Worm (Caenorhabditis elegans): ENCODE results near the gene acl-12.

The acl-12 gene

DNA sequence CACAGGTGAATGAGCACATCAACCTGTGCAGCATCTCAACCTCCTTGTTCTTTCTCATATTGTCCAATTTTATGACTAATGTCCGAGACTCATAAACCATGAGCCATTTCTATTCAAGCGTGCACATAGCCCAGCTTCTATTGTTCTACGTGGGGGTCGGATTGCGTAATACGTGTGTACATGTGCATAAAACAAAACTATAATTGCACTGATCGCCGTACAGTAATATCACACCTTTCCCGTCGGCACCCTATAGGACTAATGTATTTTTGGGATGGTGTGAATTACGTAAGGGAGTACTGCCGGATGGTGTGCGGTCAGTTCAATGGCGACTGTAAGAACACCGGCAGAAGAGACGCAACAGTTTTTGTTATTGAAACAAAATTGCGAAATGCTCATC lies 27.5 kb upstream of the acl-12 start:
- no peak for TF ChIP-seq nhr-129 (tag; optimal IDR thresholded peaks at IDR 0.05)
- no peak for TF ChIP-seq dmd-4 (tag; optimal IDR thresholded peaks at IDR 0.05)
- TF ChIP-seq ztf-11 (tag; optimal IDR thresholded peaks at IDR 0.05), result no peak
- no peak for TF ChIP-seq nhr-237 (tag; optimal IDR thresholded peaks at IDR 0.05)
- no peak for TF ChIP-seq ZK546.5 (tag; optimal IDR thresholded peaks at IDR 0.05)
- no peak for TF ChIP-seq unc-62 (GFP tag; optimal IDR thresholded peaks at IDR 0.05)
- no peak for TF ChIP-seq zag-1 (tag; optimal IDR thresholded peaks at IDR 0.05)
- no peak for TF ChIP-seq lin-39 (tag; optimal IDR thresholded peaks at IDR 0.05)
- no peak for TF ChIP-seq ztf-1 (GFP tag; conservative IDR thresholded peaks at IDR 0.05)
- TF ChIP-seq nhr-12 (tag; optimal IDR thresholded peaks at IDR 0.05), result no peak
- TF ChIP-seq elt-1 (tag; optimal IDR thresholded peaks at IDR 0.05), result no peak
- no peak for TF ChIP-seq gmeb-1 (tag; optimal IDR thresholded peaks at IDR 0.05)
- TF ChIP-seq nhr-23 (tag; optimal IDR thresholded peaks at IDR 0.05), result no peak
- TF ChIP-seq unc-39 (tag; optimal IDR thresholded peaks at IDR 0.05), result no peak
- no peak for TF ChIP-seq nhr-11 (tag; optimal IDR thresholded peaks at IDR 0.05)
- TF ChIP-seq snpc-4 (tag; optimal IDR thresholded peaks at IDR 0.05), result no peak
- TF ChIP-seq ceh-16 (tag; optimal IDR thresholded peaks at IDR 0.05), result no peak
- no peak for TF ChIP-seq C34F6.9 (tag; optimal IDR thresholded peaks at IDR 0.05)
- TF ChIP-seq mbf-1 (tag; optimal IDR thresholded peaks at IDR 0.05), result no peak

DNA sequence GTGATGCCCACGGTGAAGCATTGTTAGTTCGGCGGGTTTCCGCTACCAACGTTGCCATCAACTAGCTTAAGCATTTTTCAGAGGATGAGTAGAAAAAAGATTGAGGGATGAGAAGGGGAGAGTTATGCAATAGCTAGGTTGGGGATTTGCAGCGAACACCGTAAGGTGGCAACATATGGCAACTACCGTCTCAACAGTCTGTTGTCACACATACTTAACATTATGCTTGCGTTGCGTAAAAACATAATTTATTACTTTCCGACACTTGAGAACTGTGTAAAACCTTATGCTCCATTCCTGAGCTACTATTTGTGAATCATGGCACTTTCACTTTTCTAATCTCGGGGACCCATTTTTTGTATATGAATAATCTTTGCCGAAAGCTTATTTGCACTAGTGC lies 24.3 kb upstream of the acl-12 start:
- TF ChIP-seq elt-1 (tag; optimal IDR thresholded peaks at IDR 0.05), result no peak
- no peak for TF ChIP-seq ceh-82 (tag; optimal IDR thresholded peaks at IDR 0.05)
- TF ChIP-seq unc-62 (GFP tag; optimal IDR thresholded peaks at IDR 0.05), result no peak
- no peak for TF ChIP-seq C34F6.9 (tag; optimal IDR thresholded peaks at IDR 0.05)
- TF ChIP-seq mdl-1 (tag; optimal IDR thresholded peaks at IDR 0.05), result no peak
- no peak for TF ChIP-seq nhr-23 (tag; optimal IDR thresholded peaks at IDR 0.05)
- TF ChIP-seq zag-1 (tag; optimal IDR thresholded peaks at IDR 0.05), result no peak

DNA sequence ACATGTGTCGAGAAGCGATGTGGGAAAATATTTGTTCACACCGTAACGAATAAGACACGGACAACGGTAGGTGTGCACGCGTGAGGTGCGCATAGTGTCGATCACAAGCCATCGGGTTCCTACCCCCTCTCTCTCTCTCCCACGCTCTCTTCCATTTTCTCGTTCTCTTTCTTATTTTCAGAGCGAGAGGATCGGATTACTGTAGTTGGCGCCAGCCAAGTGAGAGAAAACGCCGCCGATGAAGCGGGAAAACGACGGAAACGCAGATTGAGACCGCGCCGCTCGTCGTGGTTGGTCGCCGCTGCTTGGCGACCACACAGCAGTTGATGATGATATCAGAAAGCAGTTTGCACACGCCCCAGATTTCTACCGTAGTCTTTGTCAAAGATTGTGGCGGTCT lies 22.0 kb upstream of the acl-12 start:
- TF ChIP-seq nhr-129 (tag; optimal IDR thresholded peaks at IDR 0.05), result peak; percentile 3
- TF ChIP-seq F13H6.1 (tag; optimal IDR thresholded peaks at IDR 0.05), result peak; percentile 20
- TF ChIP-seq peb-1 (tag; optimal IDR thresholded peaks at IDR 0.05), result no peak
- TF ChIP-seq lsy-2 (tag; optimal IDR thresholded peaks at IDR 0.05), result peak in 1 of 2 experiments; percentile 9
- no peak for TF ChIP-seq unc-55 (GFP tag; optimal IDR thresholded peaks at IDR 0.05)
- no peak for TF ChIP-seq nhr-25 (tag; optimal IDR thresholded peaks at IDR 0.05)
- TF ChIP-seq zag-1 (tag; optimal IDR thresholded peaks at IDR 0.05), result no peak

DNA sequence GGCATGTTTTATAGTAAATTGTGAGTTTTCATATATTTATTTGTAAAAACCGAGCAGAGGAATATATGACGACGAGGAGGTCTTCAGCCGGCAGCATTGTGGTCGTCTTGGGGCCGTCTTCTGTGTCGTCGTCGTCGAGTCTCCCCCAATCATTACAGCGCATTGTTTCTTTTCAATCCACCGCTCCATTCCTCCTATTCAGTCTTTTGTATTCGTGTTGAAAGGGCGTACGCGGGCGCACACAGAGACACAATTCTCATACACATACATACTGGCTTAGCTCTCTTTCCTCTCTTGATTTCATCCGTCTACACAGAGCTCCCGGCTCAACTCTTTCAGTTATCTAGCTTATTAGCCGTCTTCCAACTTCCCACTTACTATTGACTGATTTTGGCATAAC lies 21.3 kb upstream of the acl-12 start, which contains the start of gene sox-2:
TSS of gene sox-2 (minus strand) at position 100 of the 400 bp plus-strand sequence.
- TF ChIP-seq ZK546.5 (tag; optimal IDR thresholded peaks at IDR 0.05) (no peak), aly-2 (tag; optimal IDR thresholded peaks at IDR 0.05) (no peak), Y55F3AM.14 (GFP tag; optimal IDR thresholded peaks at IDR 0.05) (no peak), blmp-1 (tag; optimal IDR thresholded peaks at IDR 0.05; ENCODE audit: insufficient read depth) (no peak), ceh-82 (tag; optimal IDR thresholded peaks at IDR 0.05) (no peak), sem-4 (tag; optimal IDR thresholded peaks at IDR 0.05) (no peak), nhr-23 (tag; optimal IDR thresholded peaks at IDR 0.05) (no peak), lin-13 (GFP tag; optimal IDR thresholded peaks at IDR 0.05) (no peak), elt-3 (tag; optimal IDR thresholded peaks at IDR 0.05) (no peak), mdl-1 (tag; optimal IDR thresholded peaks at IDR 0.05) (no peak), ceh-16 (tag; optimal IDR thresholded peaks at IDR 0.05) (no peak), nhr-129 (tag; optimal IDR thresholded peaks at IDR 0.05) (no peak), nhr-237 (tag; optimal IDR thresholded peaks at IDR 0.05) (no peak), F13H6.1 (tag; optimal IDR thresholded peaks at IDR 0.05) (no peak), sma-3 (GFP tag; optimal IDR thresholded peaks at IDR 0.05) (no peak), skn-1 (tag; optimal IDR thresholded peaks at IDR 0.05) (no peak), sma-9 (GFP tag; optimal IDR thresholded peaks at IDR 0.05) (no peak), sma-9 (tag; optimal IDR thresholded peaks at IDR 0.05) (no peak), ztf-1 (GFP tag; conservative IDR thresholded peaks at IDR 0.05) (no peak)

DNA sequence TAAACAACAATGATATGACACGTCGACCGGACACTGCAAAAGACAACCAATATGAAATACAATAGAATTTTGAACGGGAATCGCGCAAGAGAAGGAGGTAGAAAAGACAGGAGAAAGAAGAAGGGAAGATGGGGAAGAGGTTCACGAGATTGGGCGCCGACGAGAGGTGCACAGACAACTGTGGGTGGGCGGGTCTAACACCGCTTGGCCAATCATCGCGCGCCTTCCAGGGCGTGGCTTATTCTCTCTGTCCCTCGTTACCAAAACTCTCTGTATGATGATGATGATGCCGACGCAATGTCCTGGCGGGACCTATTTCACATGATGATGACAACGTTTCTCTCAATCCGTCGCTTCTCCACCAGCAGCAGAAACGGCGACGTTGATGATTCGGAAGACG lies 18.1 kb upstream of the acl-12 start:
- TF ChIP-seq blmp-1 (tag; optimal IDR thresholded peaks at IDR 0.05; ENCODE audit: insufficient read depth) (no peak), sma-9 (GFP tag; optimal IDR thresholded peaks at IDR 0.05) (peak; percentile 3), sma-9 (tag; optimal IDR thresholded peaks at IDR 0.05) (no peak), nhr-6 (tag; optimal IDR thresholded peaks at IDR 0.05) (no peak), F13H6.1 (tag; optimal IDR thresholded peaks at IDR 0.05) (peak; percentile 0), lsy-2 (tag; optimal IDR thresholded peaks at IDR 0.05) (peak in 1 of 2 experiments; percentile 11), ama-1 (optimal IDR thresholded peaks at IDR 0.05) (no peak)

All from whole organism, L2 larva.